Fruit fly (Drosophila melanogaster) whole organism, adult: Measurements from ENCODE around the gene CG15458.

Experiments
- CG14711 ChIP-seq: fragments of 200-800 bp; sonication (Bioruptor generic); optimal IDR thresholded peaks from 2 replicates; lab custom pipeline; 2018; ENCODE audit warnings: missing biosample characterization, mild to moderate bottlenecking, missing genetic modification characterization, moderate library complexity
- CG1620 ChIP-seq: fragments of 200-800 bp; sonication (Bioruptor generic); optimal IDR thresholded peaks from 2 replicates; lab custom pipeline; 2016; ENCODE audit warnings: missing biosample characterization, missing genetic modification characterization
- CG33017 ChIP-seq: fragments of 200-800 bp; sonication (Bioruptor generic); optimal IDR thresholded peaks from 2 replicates; lab custom pipeline; 2018; ENCODE audit warnings: missing biosample characterization, mild to moderate bottlenecking, missing genetic modification characterization, moderate library complexity
- CG7045 ChIP-seq: fragments of 200-800 bp; sonication (Bioruptor generic); optimal IDR thresholded peaks from 2 replicates; lab custom pipeline; 2017; ENCODE audit warnings: missing biosample characterization, mild to moderate bottlenecking, missing genetic modification characterization
- Clk ChIP-seq: fragments of 200-800 bp; sonication (Bioruptor generic); optimal IDR thresholded peaks from 2 replicates; lab custom pipeline; 2017; ENCODE audit warnings: missing biosample characterization, missing genetic modification characterization
- Hr96 ChIP-seq: fragments of 200-800 bp; sonication (Bioruptor generic); optimal IDR thresholded peaks from 2 replicates; lab custom pipeline; 2016; ENCODE audit warnings: missing biosample characterization, missing genetic modification characterization
- Mnt ChIP-seq: fragments of 200-800 bp; sonication (Bioruptor generic); optimal IDR thresholded peaks from 2 replicates; lab custom pipeline; 2016; ENCODE audit warnings: missing biosample characterization, mild to moderate bottlenecking, missing genetic modification characterization
- bab1 ChIP-seq: fragments of 200-800 bp; sonication (Bioruptor generic); optimal IDR thresholded peaks from 3 replicates; lab custom pipeline; 2019; ENCODE audit warnings: missing biosample characterization, mild to moderate bottlenecking, missing genetic modification characterization, moderate library complexity
- cic ChIP-seq: fragments of 200-800 bp; sonication (Bioruptor generic); optimal IDR thresholded peaks from 2 replicates; lab custom pipeline; 2017; ENCODE audit warnings: missing biosample characterization, mild to moderate bottlenecking, missing genetic modification characterization, moderate library complexity
- cnc ChIP-seq, 2 experiments: fragments of >200 bp; optimal IDR thresholded peaks; 2 replicates each; lab custom pipeline; 2017
- kay ChIP-seq: fragments of 200-800 bp; sonication (Bioruptor generic); peaks from one replicate; lab custom pipeline; 2016; ENCODE audit warnings: missing biosample characterization, missing genetic modification characterization, borderline replicate concordance
- ovo ChIP-seq: fragments of 200-800 bp; sonication (Bioruptor generic); optimal IDR thresholded peaks from 2 replicates; lab custom pipeline; 2016; ENCODE audit warnings: missing biosample characterization, missing genetic modification characterization
- pad ChIP-seq: fragments of 200-800 bp; sonication (Bioruptor generic); optimal IDR thresholded peaks from 3 replicates; lab custom pipeline; 2017; ENCODE audit warnings: missing biosample characterization, missing genetic modification characterization, mild to moderate bottlenecking, moderate library complexity, missing genetic modification reagents
- tj ChIP-seq: fragments of 200-800 bp; sonication (Bioruptor generic); optimal IDR thresholded peaks from 3 replicates; lab custom pipeline; 2017; ENCODE audit warnings: missing biosample characterization, mild to moderate bottlenecking, missing genetic modification characterization, moderate library complexity
- toe ChIP-seq: fragments of 200-800 bp; sonication (Bioruptor generic); optimal IDR thresholded peaks from 2 replicates; lab custom pipeline; 2016; ENCODE audit warnings: missing biosample characterization, missing genetic modification characterization

CG15458 gene

DNA sequence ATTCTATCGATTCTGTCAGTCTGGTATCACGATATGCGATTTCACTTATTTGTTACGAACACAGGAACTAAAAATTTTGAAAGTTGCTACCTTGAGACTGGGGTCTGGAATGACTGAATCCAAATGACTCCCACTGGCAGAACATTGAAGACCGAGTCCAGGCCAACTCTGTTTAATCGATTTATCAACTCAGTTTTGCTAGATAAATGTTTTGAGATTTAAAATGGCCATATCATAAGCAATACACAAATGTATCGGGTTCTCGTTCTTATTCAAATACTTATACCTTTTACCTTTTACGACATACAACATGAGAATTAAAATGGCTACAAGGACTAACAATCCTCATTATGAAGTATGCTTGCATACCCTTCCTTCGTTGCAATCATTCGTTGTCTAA is 37.6 kb downstream of the CG15458 start, which contains the start of gene CG12679:
CG12679 (minus strand) TSS at position 101 of the 400 bp plus-strand sequence.
- no peak for TF ChIP-seq Mnt
- TF ChIP-seq CG33017 = no peak
- no peak for TF ChIP-seq Hr96 (GFP tag; lab: Kevin White, UChicago)
- no peak for TF ChIP-seq CG14711 (tag; lab: Kevin White, UChicago)
- no peak for TF ChIP-seq Clk
- TF ChIP-seq ovo (GFP tag; lab: Kevin White, UChicago) = no peak
- TF ChIP-seq toe = no peak
- no peak for TF ChIP-seq cic (GFP tag; lab: Kevin White, UChicago)
- no peak for TF ChIP-seq cnc (optimal IDR thresholded peaks at IDR 0.05; lab: Kevin White, UChicago)
- TF ChIP-seq pad = no peak
- no peak for TF ChIP-seq bab1 (GFP tag; lab: Kevin White, UChicago)
- TF ChIP-seq tj (GFP tag; lab: Kevin White, UChicago) = no peak
- no peak for TF ChIP-seq kay (GFP tag; lab: Kevin White, UChicago)
- no peak for TF ChIP-seq CG1620 (GFP tag; lab: Kevin White, UChicago)
- no peak for TF ChIP-seq CG7045 (GFP tag; lab: Kevin White, UChicago)
